Worm (Caenorhabditis elegans): Measurements from ENCODE around the gene fbxa-141.

Gene fbxa-141

ce11 chrX:14508823-14509259 is 3.9 kb downstream of the fbxa-141 start:
- TF ChIP-seq nhr-25 (tag; optimal IDR thresholded peaks at IDR 0.05; ENCODE audit: borderline replicate concordance, insufficient read depth): no peak
- TF ChIP-seq nhr-28 (tag; optimal IDR thresholded peaks at IDR 0.05): peak; percentile 89
- peak; percentile 70 for TF ChIP-seq tra-1 (GFP tag; IDR thresholded peaks at IDR 0.05)
- no peak for TF ChIP-seq sdz-12 (GFP tag; optimal IDR thresholded peaks at IDR 0.05)
- TF ChIP-seq dpl-1 (GFP tag; optimal IDR thresholded peaks at IDR 0.05): peak; percentile 20
- peak; percentile 39 for TF ChIP-seq nhr-48 (tag; optimal IDR thresholded peaks at IDR 0.05)
- no peak for TF ChIP-seq dmd-8 (GFP tag; IDR thresholded peaks at IDR 0.05)
- no peak for TF ChIP-seq F10B5.3 (tag; optimal IDR thresholded peaks at IDR 0.05)
- TF ChIP-seq ceh-82 (tag; optimal IDR thresholded peaks at IDR 0.05): no peak
- no peak for TF ChIP-seq nhr-10 (tag; optimal IDR thresholded peaks at IDR 0.05)
- no peak for TF ChIP-seq F26F4.8 (GFP tag; conservative IDR thresholded peaks at IDR 0.05)
- TF ChIP-seq dmd-9 (GFP tag; IDR thresholded peaks at IDR 0.05): no peak
- TF ChIP-seq hmg-1.1 (GFP tag; IDR thresholded peaks at IDR 0.05): no peak
- no peak for TF ChIP-seq gei-8 (GFP tag; optimal IDR thresholded peaks at IDR 0.05)
- TF ChIP-seq ztf-11 (tag; optimal IDR thresholded peaks at IDR 0.05): no peak
- TF ChIP-seq spr-1 (tag; optimal IDR thresholded peaks at IDR 0.05): no peak
- peak in 1 of 2 experiments; percentile 30 for TF ChIP-seq daf-16 (GFP tag; optimal IDR thresholded peaks at IDR 0.05)
- TF ChIP-seq daf-16 (tag; optimal IDR thresholded peaks at IDR 0.05): no peak
- peak; percentile 2 for TF ChIP-seq mep-1 (tag; optimal IDR thresholded peaks at IDR 0.05)
- no peak for TF ChIP-seq F49E8.2 (tag; optimal IDR thresholded peaks at IDR 0.05; ENCODE audit: borderline replicate concordance)
- no peak for TF ChIP-seq madf-9 (GFP tag; conservative IDR thresholded peaks at IDR 0.05)
- TF ChIP-seq lim-7 (GFP tag; IDR thresholded peaks at IDR 0.05): no peak
- peak; percentile 83 for TF ChIP-seq nhr-11 (tag; optimal IDR thresholded peaks at IDR 0.05)
- TF ChIP-seq duxl-1 (tag; optimal IDR thresholded peaks at IDR 0.05; ENCODE audit: poor library complexity): no peak
- no peak for TF ChIP-seq lin-38 (GFP tag; IDR thresholded peaks at IDR 0.05)
- TF ChIP-seq ceh-44 (GFP tag; IDR thresholded peaks at IDR 0.05): no peak
- no peak for TF ChIP-seq Y105C5A.15 (GFP tag; IDR thresholded peaks at IDR 0.05)
- no peak for TF ChIP-seq lin-29 (GFP tag; IDR thresholded peaks at IDR 0.05)
- no peak for TF ChIP-seq Y5F2A.4 (GFP tag; optimal IDR thresholded peaks at IDR 0.05)
- peak; percentile 70 for TF ChIP-seq mxl-3 (GFP tag; optimal IDR thresholded peaks at IDR 0.05)
- no peak for TF ChIP-seq lin-39 (tag; optimal IDR thresholded peaks at IDR 0.05)
- peak; percentile 45 for TF ChIP-seq dve-1 (tag; optimal IDR thresholded peaks at IDR 0.05; ENCODE audit: insufficient read depth)
- no peak for TF ChIP-seq ZK546.5 (tag; optimal IDR thresholded peaks at IDR 0.05)
- TF ChIP-seq mdl-1 (tag; optimal IDR thresholded peaks at IDR 0.05): peak in 1 of 2 experiments; percentile 61
- TF ChIP-seq php-3 (GFP tag; IDR thresholded peaks at IDR 0.05): no peak
- no peak for TF ChIP-seq attf-4 (tag; optimal IDR thresholded peaks at IDR 0.05)
- TF ChIP-seq daf-19 (GFP tag; conservative IDR thresholded peaks at IDR 0.05): no peak
- no peak for TF ChIP-seq ceh-32 (tag; optimal IDR thresholded peaks at IDR 0.05; ENCODE audit: poor library complexity)
- no peak for TF ChIP-seq ZK337.2 (GFP tag; IDR thresholded peaks at IDR 0.05)
- TF ChIP-seq pqm-1 (tag; optimal IDR thresholded peaks at IDR 0.05): no peak
- no peak for TF ChIP-seq unc-39 (tag; optimal IDR thresholded peaks at IDR 0.05)
- TF ChIP-seq zfp-3 (GFP tag; conservative IDR thresholded peaks at IDR 0.05): no peak
- no peak for TF ChIP-seq ceh-62 (tag; optimal IDR thresholded peaks at IDR 0.05)
- peak; percentile 86 for TF ChIP-seq hlh-11 (tag; optimal IDR thresholded peaks at IDR 0.05)
- TF ChIP-seq ztf-7 (tag; optimal IDR thresholded peaks at IDR 0.05): no peak
- peak; percentile 69 for TF ChIP-seq hlh-30 (tag; optimal IDR thresholded peaks at IDR 0.05; ENCODE audit: insufficient read depth)
- no peak for TF ChIP-seq spr-3 (GFP tag; optimal IDR thresholded peaks at IDR 0.05)
- TF ChIP-seq mes-2 (tag; optimal IDR thresholded peaks at IDR 0.05; ENCODE audit: poor library complexity, severe bottlenecking): no peak
- TF ChIP-seq lir-3 (tag; optimal IDR thresholded peaks at IDR 0.05): no peak
- no peak for TF ChIP-seq T20F7.1 (GFP tag; optimal IDR thresholded peaks at IDR 0.05)
- no peak for TF ChIP-seq nhr-102 (tag; optimal IDR thresholded peaks at IDR 0.05)
- TF ChIP-seq zip-2 (tag; optimal IDR thresholded peaks at IDR 0.05): no peak

Data from whole organism, L4 larva.